Fruit fly (Drosophila melanogaster) whole organism, embryonic: ENCODE data around the gene Eip75B.

Experiments used
- ATbp ChIP-seq: fragments of 200-800 bp; sonication (Bioruptor generic); optimal IDR thresholded peaks from 2 replicates; lab custom pipeline; 2017; ENCODE audit warnings: missing biosample characterization, mild to moderate bottlenecking, missing genetic modification characterization, missing genetic modification reagents
- Bgb ChIP-seq: fragments of 200-800 bp; sonication (Bioruptor generic); IDR thresholded peaks from 2 replicates; pipeline ENCODE4 v1.3.6; 2022; ENCODE audit warnings: missing biosample characterization, missing genetic modification characterization; ENCODE audit not compliant: partially characterized antibody
- CG11085 ChIP-seq: fragments of 200-800 bp; sonication (Bioruptor generic); IDR thresholded peaks from 2 replicates; pipeline ENCODE4 v1.3.6; 2022; ENCODE audit warnings: missing biosample characterization, missing genetic modification characterization
- CG12155 ChIP-seq: fragments of 200-800 bp; sonication (Bioruptor generic); optimal IDR thresholded peaks from 3 replicates; lab custom pipeline; 2016; ENCODE audit warnings: missing biosample characterization, missing genetic modification characterization
- CG12769 ChIP-seq: fragments of 200-800 bp; sonication (Bioruptor generic); optimal IDR thresholded peaks from 2 replicates; lab custom pipeline; 2019; ENCODE audit warnings: missing biosample characterization, mild to moderate bottlenecking, missing genetic modification characterization, moderate library complexity
- CG13123 ChIP-seq: fragments of 200-800 bp; sonication (Bioruptor generic); optimal IDR thresholded peaks from 2 replicates; lab custom pipeline; 2016; ENCODE audit warnings: missing biosample characterization, missing genetic modification characterization
- CG1602 ChIP-seq: fragments of 200-800 bp; sonication (Bioruptor generic); optimal IDR thresholded peaks from 3 replicates; lab custom pipeline; 2016; ENCODE audit warnings: missing biosample characterization, missing genetic modification characterization
- CG1647 ChIP-seq: fragments of 200-800 bp; sonication (Bioruptor generic); optimal IDR thresholded peaks from 3 replicates; lab custom pipeline; 2016; ENCODE audit warnings: missing biosample characterization, missing genetic modification characterization
- CG17385 ChIP-seq: fragments of 200-800 bp; sonication (Bioruptor generic); optimal IDR thresholded peaks from 3 replicates; lab custom pipeline; 2018; ENCODE audit warnings: missing biosample characterization, mild to moderate bottlenecking, missing genetic modification characterization
- CG18599 ChIP-seq: fragments of 200-800 bp; sonication (Bioruptor generic); optimal IDR thresholded peaks from 3 replicates; lab custom pipeline; 2017; ENCODE audit warnings: missing biosample characterization, missing genetic modification characterization, mild to moderate bottlenecking, moderate library complexity, missing genetic modification reagents
- CG4424 ChIP-seq: fragments of 200-800 bp; sonication (Bioruptor generic); optimal IDR thresholded peaks from 3 replicates; lab custom pipeline; 2016; ENCODE audit warnings: missing biosample characterization, missing genetic modification characterization
- CG4820 ChIP-seq: fragments of 200-800 bp; sonication (Bioruptor generic); optimal IDR thresholded peaks from 3 replicates; lab custom pipeline; 2016; ENCODE audit warnings: missing biosample characterization, missing genetic modification characterization
- CG6175 ChIP-seq: fragments of 200-800 bp; sonication (Bioruptor generic); IDR thresholded peaks from 3 replicates; pipeline ENCODE4 v1.3.6; 2022; ENCODE audit warnings: missing biosample characterization, missing genetic modification characterization
- CG6813 ChIP-seq: fragments of 200-800 bp; sonication (Bioruptor generic); optimal IDR thresholded peaks from 2 replicates; lab custom pipeline; 2017; ENCODE audit warnings: missing biosample characterization, missing genetic modification characterization, mild to moderate bottlenecking, moderate library complexity, missing genetic modification reagents
- CG7786 ChIP-seq: fragments of 200-800 bp; sonication (Bioruptor generic); optimal IDR thresholded peaks from 2 replicates; lab custom pipeline; 2016; ENCODE audit warnings: missing biosample characterization, missing genetic modification characterization
- CG7839 ChIP-seq: fragments of 200-800 bp; sonication (Bioruptor generic); optimal IDR thresholded peaks from 3 replicates; lab custom pipeline; 2018; ENCODE audit warnings: missing biosample characterization, mild to moderate bottlenecking, missing genetic modification characterization, moderate library complexity
- CG8388 ChIP-seq: fragments of 200-800 bp; sonication (Bioruptor generic); optimal IDR thresholded peaks from 2 replicates; lab custom pipeline; 2019; ENCODE audit warnings: missing biosample characterization, mild to moderate bottlenecking, missing genetic modification characterization, moderate library complexity
- CG8924 ChIP-seq: fragments of 200-800 bp; optimal IDR thresholded peaks from 3 replicates; lab custom pipeline; 2019; ENCODE audit warnings: missing biosample characterization, mild to moderate bottlenecking, missing genetic modification characterization, moderate library complexity
- CG8944 ChIP-seq: fragments of 200-800 bp; sonication (Bioruptor generic); optimal IDR thresholded peaks from 3 replicates; lab custom pipeline; 2016; ENCODE audit warnings: missing biosample characterization, missing genetic modification characterization
- CG9437 ChIP-seq: fragments of 200-800 bp; sonication (Bioruptor generic); optimal IDR thresholded peaks from 2 replicates; lab custom pipeline; 2018; ENCODE audit warnings: missing biosample characterization, mild to moderate bottlenecking, missing genetic modification characterization
- CG9727 ChIP-seq: fragments of 200-800 bp; sonication (Bioruptor generic); optimal IDR thresholded peaks from 3 replicates; lab custom pipeline; 2017; ENCODE audit warnings: missing biosample characterization, mild to moderate bottlenecking, missing genetic modification characterization
- D19B ChIP-seq: fragments of 200-800 bp; sonication (Bioruptor generic); optimal IDR thresholded peaks from 2 replicates; lab custom pipeline; 2017; ENCODE audit warnings: missing biosample characterization, mild to moderate bottlenecking, missing genetic modification characterization
- E2f1 ChIP-seq: fragments of 200-800 bp; sonication (Bioruptor generic); IDR thresholded peaks from 2 replicates; pipeline ENCODE4 v1.3.6; 2022; ENCODE audit warnings: missing biosample characterization, missing genetic modification characterization
- HmgD ChIP-seq: fragments of 200-800 bp; sonication (Bioruptor generic); optimal IDR thresholded peaks from 3 replicates; lab custom pipeline; 2016; ENCODE audit warnings: missing biosample characterization, missing genetic modification characterization
- NC2β ChIP-seq: fragments of 200-800 bp; sonication (Bioruptor generic); optimal IDR thresholded peaks from 2 replicates; lab custom pipeline; 2016; ENCODE audit warnings: missing biosample characterization, missing genetic modification characterization
- Pdp1 ChIP-seq, 2 experiments: fragments of 200-800 bp; sonication (Bioruptor generic); optimal IDR thresholded peaks; 3 replicates each; lab custom pipeline; 2016; ENCODE audit warnings: missing biosample characterization in 2 of 2, missing genetic modification characterization in 2 of 2, mild to moderate bottlenecking in 1 of 2, moderate library complexity in 1 of 2
- Ravus ChIP-seq: fragments of 200-800 bp; sonication (Bioruptor generic); IDR thresholded peaks from 2 replicates; pipeline ENCODE4 v1.3.6; 2022; ENCODE audit warnings: missing biosample characterization, missing genetic modification characterization
- Side ChIP-seq: fragments of 200-800 bp; sonication (Bioruptor generic); optimal IDR thresholded peaks from 2 replicates; lab custom pipeline; 2016; ENCODE audit warnings: missing biosample characterization, missing genetic modification characterization
- Six4 ChIP-seq: fragments of 200-800 bp; sonication (Bioruptor generic); optimal IDR thresholded peaks from 2 replicates; lab custom pipeline; 2016; ENCODE audit warnings: missing biosample characterization, missing genetic modification characterization
- Sox100B ChIP-seq: fragments of 200-800 bp; sonication (Bioruptor generic); optimal IDR thresholded peaks from 3 replicates; lab custom pipeline; 2018; ENCODE audit warnings: missing biosample characterization, mild to moderate bottlenecking, missing genetic modification characterization
- Sry-β ChIP-seq: fragments of 200-800 bp; sonication (Bioruptor generic); optimal IDR thresholded peaks from 2 replicates; lab custom pipeline; 2018; ENCODE audit warnings: missing biosample characterization, mild to moderate bottlenecking, missing genetic modification characterization, moderate library complexity
- al ChIP-seq: fragments of 200-800 bp; sonication (Bioruptor generic); IDR thresholded peaks from 2 replicates; pipeline ENCODE4 v1.3.6; 2022; ENCODE audit warnings: missing biosample characterization, missing genetic modification characterization
- bab2 ChIP-seq: fragments of 200-800 bp; sonication (Bioruptor generic); optimal IDR thresholded peaks from 2 replicates; lab custom pipeline; 2016; ENCODE audit warnings: missing biosample characterization, missing genetic modification characterization
- bbx ChIP-seq: fragments of 200-800 bp; sonication (Bioruptor generic); IDR thresholded peaks from 2 replicates; pipeline ENCODE4 v1.3.6; 2022; ENCODE audit warnings: missing biosample characterization, missing genetic modification characterization; ENCODE audit not compliant: partially characterized antibody
- cad ChIP-seq: fragments of >200 bp; optimal IDR thresholded peaks from 2 replicates; lab custom pipeline; 2017; ENCODE audit warnings: missing biosample characterization, missing genetic modification characterization
- dysf ChIP-seq: fragments of 200-800 bp; sonication (Bioruptor generic); IDR thresholded peaks from 3 replicates; pipeline ENCODE4 v1.3.6; 2022; ENCODE audit warnings: missing biosample characterization, missing genetic modification characterization
- ewg ChIP-seq: fragments of 200-800 bp; sonication (Bioruptor generic); optimal IDR thresholded peaks from 3 replicates; lab custom pipeline; 2017; ENCODE audit warnings: mild to moderate bottlenecking, missing biosample characterization, missing genetic modification reagents, missing genetic modification characterization
- gt ChIP-seq: fragments of 200-800 bp; sonication (Bioruptor generic); IDR thresholded peaks from 2 replicates; pipeline ENCODE4 v1.3.6; 2022; ENCODE audit warnings: missing biosample characterization, missing genetic modification characterization
- insv ChIP-seq, 2 experiments: fragments of 200-800 bp; sonication (Bioruptor generic); optimal IDR thresholded peaks; 3 replicates each; lab custom pipeline; 2016 to 2018; ENCODE audit warnings: missing biosample characterization in 2 of 2, missing genetic modification characterization in 2 of 2
- kay ChIP-seq: fragments of 200-800 bp; sonication (Bioruptor generic); optimal IDR thresholded peaks from 2 replicates; lab custom pipeline; 2016; ENCODE audit warnings: missing biosample characterization, missing genetic modification characterization
- lab ChIP-seq: fragments of 200-800 bp; sonication (Bioruptor generic); optimal IDR thresholded peaks from 3 replicates; lab custom pipeline; 2017; ENCODE audit warnings: missing biosample characterization, missing genetic modification characterization, mild to moderate bottlenecking, moderate library complexity, missing genetic modification reagents
- otp ChIP-seq: fragments of 200-800 bp; sonication (Bioruptor generic); IDR thresholded peaks from 3 replicates; pipeline ENCODE4, ENCODE4 v1.3.6; 2022; ENCODE audit warnings: missing biosample characterization, missing genetic modification characterization
- rib ChIP-seq: fragments of 200-800 bp; sonication (Bioruptor generic); IDR thresholded peaks from 2 replicates; pipeline ENCODE4 v1.3.6; 2022; ENCODE audit warnings: missing biosample characterization, missing genetic modification characterization
- sima ChIP-seq: fragments of 200-800 bp; sonication (Bioruptor generic); optimal IDR thresholded peaks from 2 replicates; lab custom pipeline; 2016; ENCODE audit warnings: missing biosample characterization, missing genetic modification characterization
- stwl ChIP-seq: fragments of 200-800 bp; sonication (Bioruptor generic); optimal IDR thresholded peaks from 3 replicates; lab custom pipeline; 2018; ENCODE audit warnings: missing biosample characterization, mild to moderate bottlenecking, missing genetic modification characterization, moderate library complexity
- usp ChIP-seq: fragments of >200 bp; optimal IDR thresholded peaks from 2 replicates; lab custom pipeline; 2017; ENCODE audit warnings: missing biosample characterization, missing genetic modification characterization
- zf30C ChIP-seq: fragments of 200-800 bp; sonication (Bioruptor generic); optimal IDR thresholded peaks from 3 replicates; lab custom pipeline; 2018; ENCODE audit warnings: missing biosample characterization, mild to moderate bottlenecking, missing genetic modification characterization
- zfh1 ChIP-seq: fragments of 200-800 bp; sonication (Bioruptor generic); IDR thresholded peaks from 3 replicates; pipeline ENCODE4 v1.3.6; 2022; ENCODE audit warnings: missing biosample characterization, missing genetic modification characterization
- zfh2 ChIP-seq: fragments of 200-800 bp; sonication (Bioruptor generic); optimal IDR thresholded peaks from 2 replicates; lab custom pipeline; 2016; ENCODE audit warnings: missing biosample characterization, missing genetic modification characterization

Gene Eip75B

DNA sequence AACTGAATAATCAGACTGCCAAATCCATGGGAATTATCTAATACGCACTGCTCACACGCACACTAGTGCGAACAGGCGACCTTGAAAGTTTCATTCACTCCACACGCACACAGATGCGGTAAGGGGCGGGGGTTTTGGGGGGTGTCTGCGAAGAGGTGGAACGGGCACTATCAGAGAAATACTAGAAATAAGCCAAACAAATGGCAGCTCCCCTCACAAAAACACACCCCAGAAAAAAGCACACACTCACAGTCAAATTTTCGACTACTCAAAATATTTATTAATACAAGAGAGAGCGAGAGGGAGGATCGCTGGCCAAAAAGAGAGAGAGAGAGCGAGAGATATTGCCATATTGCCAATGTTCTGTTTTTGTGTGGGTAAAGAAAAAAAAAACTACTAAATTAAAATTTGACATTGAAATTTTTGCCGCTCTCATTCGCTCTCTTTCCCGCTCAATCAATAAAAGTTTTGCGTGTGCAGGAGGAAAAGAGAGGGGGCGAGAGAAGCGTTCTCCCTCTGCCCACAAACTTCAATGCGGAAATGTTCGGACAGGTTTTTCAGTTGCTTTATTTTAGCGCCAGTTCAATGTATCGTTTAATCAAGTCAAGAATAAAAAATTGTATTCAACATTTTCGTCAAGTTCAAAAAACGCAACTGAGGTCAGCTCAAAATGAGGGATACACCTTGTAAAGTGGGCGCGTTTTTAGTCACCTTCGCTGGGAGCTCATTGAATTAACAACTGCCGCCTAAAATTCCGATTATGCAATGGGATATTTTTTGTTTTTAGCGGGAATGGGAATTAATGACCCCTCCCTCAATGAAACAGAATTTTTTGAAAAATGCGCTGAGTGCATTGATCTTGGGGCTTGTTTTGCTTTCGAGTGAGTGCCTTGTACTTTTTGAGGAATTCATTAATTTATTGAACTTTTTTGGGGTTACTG, 69.0 kb downstream of the Eip75B start (continued):
- TF ChIP-seq CG8944 (no peak), Side (GFP tag; lab: Kevin White, UChicago) (no peak), rib (GFP tag; lab: Robert Waterston, UW) (peak; percentile 90), CG9437 (no peak), CG1647 (GFP tag; lab: Kevin White, UChicago) (no peak), Six4 (GFP tag; lab: Kevin White, UChicago) (no peak), CG18599 (GFP tag; lab: Kevin White, UChicago) (peak; percentile 29), CG8924 (no peak), stwl (tag; lab: Kevin White, UChicago) (no peak), CG12769 (tag; lab: Kevin White, UChicago) (peak; percentile 79), dysf (GFP tag; lab: Robert Waterston, UW) (0 out of 3 replicates have a peak, but pooled peaks have one; percentile 12), HmgD (GFP tag; lab: Kevin White, UChicago) (no peak), Sox100B (GFP tag; lab: Kevin White, UChicago) (no peak), gt (GFP tag; lab: Robert Waterston, UW) (no peak), E2f1 (no peak), CG12155 (GFP tag; lab: Kevin White, UChicago) (no peak), sima (GFP tag; lab: Kevin White, UChicago) (no peak), ATbp (GFP tag; lab: Kevin White, UChicago) (no peak), CG8388 (GFP tag; lab: Kevin White, UChicago) (no peak), usp (GFP tag; lab: Kevin White, UChicago) (no peak), cad (GFP tag; lab: Kevin White, UChicago) (no peak), CG6175 (GFP tag; lab: Robert Waterston, UW) (no peak), Ravus (GFP tag; lab: Robert Waterston, UW) (no peak), CG7839 (no peak), zfh1 (GFP tag; lab: Robert Waterston, UW) (0 out of 3 replicates have a peak, but pooled peaks have one; percentile 26), Bgb (GFP tag; lab: Robert Waterston, UW) (peak; percentile 35; the same call in 1 of the 2 replicates), bab2 (GFP tag; lab: Kevin White, UChicago) (no peak), CG7786 (GFP tag; lab: Kevin White, UChicago) (no peak), kay (GFP tag; lab: Kevin White, UChicago) (peak; percentile 1), NC2β (no peak), bbx (GFP tag; lab: Robert Waterston, UW) (no peak), zf30C (GFP tag; lab: Kevin White, UChicago) (no peak), CG4820 (GFP tag; lab: Kevin White, UChicago) (no peak), otp (GFP tag; lab: Robert Waterston, UW) (0 out of 3 replicates have a peak, but pooled peaks have one; percentile 20), CG17385 (GFP tag; lab: Kevin White, UChicago) (peak; percentile 9), lab (GFP tag; lab: Kevin White, UChicago) (peak; percentile 28), zfh2 (no peak), Pdp1 (GFP tag; optimal IDR thresholded peaks at IDR 0.05; lab: Kevin White, UChicago) (peak in 1 of 2 experiments; percentile 80), D19B (no peak), CG1602 (GFP tag; lab: Kevin White, UChicago) (no peak), CG6813 (GFP tag; lab: Kevin White, UChicago) (no peak), al (GFP tag; lab: Robert Waterston, UW) (no peak), CG4424 (no peak), CG11085 (no peak), CG9727 (GFP tag; lab: Kevin White, UChicago) (no peak), CG13123 (GFP tag; lab: Kevin White, UChicago) (no peak), ewg (GFP tag; lab: Kevin White, UChicago) (no peak), Sry-β (GFP tag; lab: Kevin White, UChicago) (no peak), insv (GFP tag; optimal IDR thresholded peaks at IDR 0.05; lab: Kevin White, UChicago) (no peak)
